Worm (Caenorhabditis elegans) whole organism, young adult: ENCODE measurements around the gene C39B5.5.

Experiments used
- B0336.3 ChIP-seq: fragments of 200-800 bp; sonication (Bioruptor generic); IDR thresholded peaks from 2 replicates; pipeline ENCODE4 v1.3.6; 2022; ENCODE audit warnings: missing genetic modification characterization, missing compliant biosample characterization
- C06A6.2 ChIP-seq: fragments of 200-800 bp; sonication (Bioruptor generic); conservative IDR thresholded peaks from 2 replicates; pipeline ENCODE4 v1.3.6; 2022; ENCODE audit warnings: missing genetic modification characterization, missing compliant biosample characterization
- D2030.7 ChIP-seq: fragments of 200-800 bp; sonication (Bioruptor generic); IDR thresholded peaks from 2 replicates; pipeline ENCODE4 v1.3.6; 2022; ENCODE audit warnings: missing genetic modification reagents, missing genetic modification characterization, missing compliant biosample characterization
- F33H1.4 ChIP-seq: fragments of 200-800 bp; sonication (Bioruptor generic); IDR thresholded peaks from 2 replicates; pipeline ENCODE4 v1.3.6; 2022; ENCODE audit warnings: missing genetic modification reagents, missing genetic modification characterization, missing compliant biosample characterization
- F52B5.7 ChIP-seq: sonication (generic microtip); optimal IDR thresholded peaks from 2 replicates; lab custom pipeline; 2016; ENCODE audit warnings: mild to moderate bottlenecking, missing genetic modification characterization, missing compliant biosample characterization
- F55B11.4 ChIP-seq: sonication (generic microtip); optimal IDR thresholded peaks from 2 replicates; lab custom pipeline; 2016; ENCODE audit warnings: missing compliant biosample characterization, missing genetic modification characterization, borderline replicate concordance; ENCODE audit not compliant: insufficient read depth
- F57A8.1 ChIP-seq: fragments of 200-800 bp; sonication (Bioruptor generic); optimal IDR thresholded peaks from 2 replicates; lab custom pipeline; 2018; ENCODE audit warnings: mild to moderate bottlenecking, missing genetic modification characterization, moderate library complexity, missing compliant biosample characterization
- K11D2.4 ChIP-seq: fragments of 200-800 bp; sonication (Bioruptor generic); IDR thresholded peaks from 2 replicates; pipeline ENCODE4 v1.3.6; 2022; ENCODE audit warnings: missing genetic modification reagents, missing genetic modification characterization, missing compliant biosample characterization
- K12H6.12 ChIP-seq: fragments of 200-800 bp; sonication (Bioruptor generic); optimal IDR thresholded peaks from 2 replicates; lab custom pipeline; 2018; ENCODE audit warnings: mild to moderate bottlenecking, missing genetic modification characterization, missing compliant biosample characterization
- Y56A3A.18 ChIP-seq: fragments of 200-800 bp; sonication (Bioruptor generic); IDR thresholded peaks from 2 replicates; pipeline ENCODE4 v1.3.6; 2022; ENCODE audit warnings: missing genetic modification reagents, missing genetic modification characterization, missing compliant biosample characterization
- Y95B8A.8 ChIP-seq: fragments of 200-800 bp; sonication (Bioruptor generic); IDR thresholded peaks from 2 replicates; pipeline ENCODE4 v1.3.6; 2022; ENCODE audit warnings: missing genetic modification reagents, missing genetic modification characterization, missing compliant biosample characterization
- ama-1 ChIP-seq, 3 experiments: fragments of 150-350 bp in 1 of 3; sonication (generic microtip) in 2 of 3; optimal IDR thresholded peaks; 2 replicates each; lab custom pipeline; 2014 to 2018; ENCODE audit warnings: missing biosample characterization in 2 of 3, missing genetic modification characterization in 2 of 3, missing genetic modification reagents in 2 of 3
- atf-7 ChIP-seq: sonication (generic microtip); optimal IDR thresholded peaks from 2 replicates; lab custom pipeline; 2017; ENCODE audit warnings: mild to moderate bottlenecking, missing genetic modification characterization, missing compliant biosample characterization
- attf-5 ChIP-seq: fragments of 200-800 bp; sonication (Bioruptor generic); optimal IDR thresholded peaks from 2 replicates; lab custom pipeline; 2018; ENCODE audit warnings: mild to moderate bottlenecking, missing genetic modification characterization, missing compliant biosample characterization
- attf-6 ChIP-seq: fragments of 200-800 bp; sonication (Bioruptor generic); IDR thresholded peaks from 2 replicates; pipeline ENCODE4 v1.3.6; 2022; ENCODE audit warnings: missing genetic modification reagents, missing genetic modification characterization, missing compliant biosample characterization
- bed-2 ChIP-seq: fragments of 200-800 bp; sonication (Bioruptor generic); IDR thresholded peaks from 2 replicates; pipeline ENCODE4 v1.3.6; 2022; ENCODE audit warnings: missing genetic modification reagents, missing genetic modification characterization, missing compliant biosample characterization
- cebp-1 ChIP-seq, 2 experiments: fragments of 200-800 bp in 1 of 2; sonication (Bioruptor generic) in 1 of 2; sonication (generic microtip) in 1 of 2; IDR thresholded peaks in 1 of 2; optimal IDR thresholded peaks in 1 of 2; 2 replicates each; pipeline versions ENCODE4 v1.3.6 to Lab custom; 2017 to 2022; ENCODE audit warnings: missing compliant biosample characterization in 2 of 2, missing genetic modification characterization in 2 of 2, mild to moderate bottlenecking in 1 of 2, missing genetic modification reagents in 1 of 2, moderate library complexity in 1 of 2
- cebp-2 ChIP-seq: fragments of 200-800 bp; sonication (Bioruptor generic); IDR thresholded peaks from 2 replicates; pipeline ENCODE4 v1.3.6; 2022; ENCODE audit warnings: missing genetic modification characterization, missing compliant biosample characterization
- chd-7 ChIP-seq: sonication (generic microtip); optimal IDR thresholded peaks from 2 replicates; lab custom pipeline; 2016; ENCODE audit warnings: mild to moderate bottlenecking, missing genetic modification characterization, moderate library complexity, missing compliant biosample characterization
- dox-1 ChIP-seq: fragments of 200-800 bp; sonication (Bioruptor generic); IDR thresholded peaks from 2 replicates; pipeline ENCODE4 v1.3.6; 2022; ENCODE audit warnings: missing genetic modification reagents, missing genetic modification characterization, missing compliant biosample characterization
- efl-1 ChIP-seq: fragments of 150-350 bp; optimal IDR thresholded peaks from 2 replicates; lab custom pipeline; 2014; ENCODE audit warnings: missing biosample characterization, missing genetic modification reagents, missing genetic modification characterization
- ets-4 ChIP-seq: fragments of 200-800 bp; sonication (Bioruptor generic); optimal IDR thresholded peaks from 2 replicates; lab custom pipeline; 2018; ENCODE audit warnings: mild to moderate bottlenecking, missing genetic modification characterization, missing compliant biosample characterization
- gei-17 ChIP-seq: fragments of 200-800 bp; sonication (Bioruptor generic); optimal IDR thresholded peaks from 2 replicates; lab custom pipeline; 2018; ENCODE audit warnings: mild to moderate bottlenecking, missing genetic modification characterization, missing compliant biosample characterization
- hmg-1.2 ChIP-seq: fragments of 200-800 bp; sonication (Bioruptor generic); IDR thresholded peaks from 2 replicates; pipeline ENCODE4 v1.3.6; 2022; ENCODE audit warnings: missing genetic modification reagents, missing genetic modification characterization, missing compliant biosample characterization
- hmg-20 ChIP-seq: fragments of 200-800 bp; sonication (Bioruptor generic); IDR thresholded peaks from 2 replicates; pipeline ENCODE4 v1.3.6; 2022; ENCODE audit warnings: missing genetic modification reagents, missing genetic modification characterization, missing compliant biosample characterization
- hsf-1 ChIP-seq: fragments of 200-800 bp; sonication (Bioruptor generic); IDR thresholded peaks from 2 replicates; pipeline ENCODE4 v1.3.6; 2022; ENCODE audit warnings: missing genetic modification reagents, missing genetic modification characterization, missing compliant biosample characterization
- lin-26 ChIP-seq: fragments of 200-800 bp; sonication (Bioruptor generic); IDR thresholded peaks from 2 replicates; pipeline ENCODE4 v1.3.6; 2022; ENCODE audit warnings: missing genetic modification reagents, missing genetic modification characterization, missing compliant biosample characterization
- lin-35 ChIP-seq, 3 experiments: fragments of 150-350 bp in 2 of 3; sonication (generic microtip) in 1 of 3; optimal IDR thresholded peaks; 2 replicates each; lab custom pipeline; 2014 to 2018; ENCODE audit warnings: missing biosample characterization in 3 of 3, missing genetic modification characterization in 3 of 3, missing genetic modification reagents in 3 of 3
- lin-54 ChIP-seq: fragments of 200-800 bp; sonication (Bioruptor generic); optimal IDR thresholded peaks from 2 replicates; lab custom pipeline; 2018; ENCODE audit warnings: mild to moderate bottlenecking, missing genetic modification characterization, missing compliant biosample characterization
- madf-10 ChIP-seq: sonication (generic microtip); optimal IDR thresholded peaks from 2 replicates; lab custom pipeline; 2016; ENCODE audit warnings: mild to moderate bottlenecking, missing genetic modification characterization, missing compliant biosample characterization
- madf-6 ChIP-seq: fragments of 200-800 bp; sonication (Bioruptor generic); IDR thresholded peaks from 2 replicates; pipeline ENCODE4 v1.3.6; 2022; ENCODE audit warnings: missing genetic modification reagents, missing genetic modification characterization, missing compliant biosample characterization
- madf-8 ChIP-seq: fragments of 200-800 bp; sonication (Bioruptor generic); conservative IDR thresholded peaks from 2 replicates; pipeline ENCODE4 v1.3.6; 2022; ENCODE audit warnings: missing genetic modification reagents, missing genetic modification characterization, missing compliant biosample characterization
- mes-4 ChIP-seq: sonication (generic microtip); optimal IDR thresholded peaks from 2 replicates; lab custom pipeline; 2016; ENCODE audit warnings: missing genotype, missing genetic modification characterization, missing compliant biosample characterization
- nfyb-1 ChIP-seq: fragments of 200-800 bp; sonication (Bioruptor generic); IDR thresholded peaks from 2 replicates; pipeline ENCODE4 v1.3.6; 2022; ENCODE audit warnings: missing genetic modification reagents, missing genetic modification characterization, missing compliant biosample characterization
- rpc-1 ChIP-seq, 2 experiments: fragments of 150-350 bp in 1 of 2; sonication (generic microtip) in 1 of 2; optimal IDR thresholded peaks; 2 replicates each; lab custom pipeline; 2014 to 2018; ENCODE audit warnings: missing biosample characterization in 1 of 2, missing genetic modification characterization in 1 of 2, missing genetic modification reagents in 1 of 2, missing genotype in 1 of 2
- sdz-38 ChIP-seq: sonication (generic microtip); optimal IDR thresholded peaks from 2 replicates; lab custom pipeline; 2016; ENCODE audit warnings: missing genotype, missing genetic modification characterization, missing compliant biosample characterization
- snpc-3.4 ChIP-seq: sonication (generic microtip); optimal IDR thresholded peaks from 2 replicates; lab custom pipeline; 2017; ENCODE audit warnings: missing genetic modification characterization, mild to moderate bottlenecking, missing compliant biosample characterization, antibody characterized with exemption, moderate library complexity, missing genotype, missing genetic modification reagents
- somi-1 ChIP-seq: fragments of 200-800 bp; sonication (Bioruptor generic); optimal IDR thresholded peaks from 2 replicates; lab custom pipeline; 2018; ENCODE audit warnings: mild to moderate bottlenecking, missing genetic modification characterization, missing compliant biosample characterization
- sptf-2 ChIP-seq: fragments of 200-800 bp; sonication (Bioruptor generic); optimal IDR thresholded peaks from 2 replicates; lab custom pipeline; 2018; ENCODE audit warnings: mild to moderate bottlenecking, missing genetic modification characterization, missing compliant biosample characterization
- tbp1 ChIP-seq: fragments of 200-800 bp; sonication (Bioruptor generic); optimal IDR thresholded peaks from 2 replicates; lab custom pipeline; 2018; ENCODE audit warnings: mild to moderate bottlenecking, missing genetic modification characterization, missing compliant biosample characterization
- zfh-2 ChIP-seq: fragments of 200-800 bp; sonication (Bioruptor generic); conservative IDR thresholded peaks from 2 replicates; pipeline ENCODE4 v1.3.6; 2022; ENCODE audit warnings: missing genetic modification reagents, missing genetic modification characterization, missing compliant biosample characterization
- ztf-18 ChIP-seq: sonication (generic microtip); optimal IDR thresholded peaks from 2 replicates; lab custom pipeline; 2016; ENCODE audit warnings: missing genotype, mild to moderate bottlenecking, missing genetic modification characterization, missing compliant biosample characterization
- ztf-22 ChIP-seq: fragments of 200-800 bp; sonication (Bioruptor generic); optimal IDR thresholded peaks from 2 replicates; lab custom pipeline; 2018; ENCODE audit warnings: mild to moderate bottlenecking, missing genetic modification characterization, moderate library complexity, missing compliant biosample characterization
- ztf-25 ChIP-seq: fragments of 200-800 bp; sonication (Bioruptor generic); IDR thresholded peaks from 2 replicates; pipeline ENCODE4 v1.3.6; 2022; ENCODE audit warnings: missing genetic modification reagents, missing genetic modification characterization, missing compliant biosample characterization
- ztf-26 ChIP-seq: sonication (generic microtip); optimal IDR thresholded peaks from 2 replicates; lab custom pipeline; 2017; ENCODE audit warnings: missing genetic modification characterization, missing compliant biosample characterization
- ztf-3 ChIP-seq: fragments of 200-800 bp; sonication (Bioruptor generic); optimal IDR thresholded peaks from 2 replicates; lab custom pipeline; 2018; ENCODE audit warnings: mild to moderate bottlenecking, missing genetic modification characterization, missing compliant biosample characterization

The C39B5.5 gene

ce11 chrIII:2171892-2172591, 35.9 kb upstream of the C39B5.5 start:
- TF ChIP-seq D2030.7 (GFP tag; lab: Robert Waterston, UW) (peak; percentile 84), snpc-3.4 (tag; lab: Kevin White, UChicago) (no peak), ztf-18 (peak; percentile 54), tbp1 (GFP tag; lab: Kevin White, UChicago) (peak; percentile 67), mes-4 (no peak), C06A6.2 (GFP tag; lab: Robert Waterston, UW) (peak; percentile 36), attf-6 (GFP tag; lab: Robert Waterston, UW) (no peak), atf-7 (peak; percentile 54), ztf-26 (tag; lab: Kevin White, UChicago) (peak; percentile 19), chd-7 (tag; lab: Kevin White, UChicago) (peak; percentile 47), ets-4 (GFP tag; lab: Kevin White, UChicago) (no peak), madf-8 (peak; percentile 80), zfh-2 (peak; percentile 96), hmg-1.2 (GFP tag; lab: Robert Waterston, UW) (peak; percentile 86), attf-5 (GFP tag; lab: Kevin White, UChicago) (peak; percentile 96), dox-1 (GFP tag; lab: Robert Waterston, UW) (peak; percentile 85), somi-1 (GFP tag; lab: Kevin White, UChicago) (peak; percentile 69), gei-17 (GFP tag; lab: Kevin White, UChicago) (peak; percentile 27), cebp-2 (GFP tag; lab: Robert Waterston, UW) (no peak), ztf-22 (GFP tag; lab: Kevin White, UChicago) (peak; percentile 63), B0336.3 (peak; percentile 91), Y95B8A.8 (0 out of 2 replicates have a peak, but pooled peaks have one; percentile 31), F57A8.1 (GFP tag; lab: Kevin White, UChicago) (no peak), madf-6 (GFP tag; lab: Robert Waterston, UW) (peak; percentile 91), hsf-1 (peak; percentile 55; the same call in 1 of the 2 replicates), K12H6.12 (tag; lab: Kevin White, UChicago) (peak; percentile 90), lin-26 (peak; percentile 73), F55B11.4 (tag; lab: Kevin White, UChicago) (no peak), sdz-38 (tag; lab: Kevin White, UChicago) (no peak), efl-1 (GFP tag; lab: Kevin White, UChicago) (peak; percentile 85), K11D2.4 (GFP tag; lab: Robert Waterston, UW) (peak; percentile 58; the same call in 1 of the 2 replicates), madf-10 (peak; percentile 52), lin-54 (GFP tag; lab: Kevin White, UChicago) (peak; percentile 61), ama-1 (optimal IDR thresholded peaks at IDR 0.05; lab: Kevin White, UChicago) (peak; percentile 95), ama-1 (GFP tag; optimal IDR thresholded peaks at IDR 0.05; lab: Kevin White, UChicago) (no peak), F52B5.7 (tag; lab: Kevin White, UChicago) (no peak), hmg-20 (GFP tag; lab: Robert Waterston, UW) (no peak), sptf-2 (GFP tag; lab: Kevin White, UChicago) (no peak), ztf-3 (peak; percentile 85), lin-35 (GFP tag; optimal IDR thresholded peaks at IDR 0.05; lab: Kevin White, UChicago) (no peak), F33H1.4 (GFP tag; lab: Robert Waterston, UW) (peak; percentile 50), rpc-1 (optimal IDR thresholded peaks at IDR 0.05; lab: Kevin White, UChicago) (no peak), rpc-1 (tag; optimal IDR thresholded peaks at IDR 0.05; lab: Kevin White, UChicago) (no peak), nfyb-1 (GFP tag; lab: Robert Waterston, UW) (peak; percentile 60; the same call in 1 of the 2 replicates), bed-2 (GFP tag; lab: Robert Waterston, UW) (no peak), cebp-1 (GFP tag; IDR thresholded peaks at IDR 0.05; lab: Robert Waterston, UW) (no peak), cebp-1 (tag; optimal IDR thresholded peaks at IDR 0.05; lab: Kevin White, UChicago) (peak; percentile 85), Y56A3A.18 (GFP tag; lab: Robert Waterston, UW) (peak; percentile 50; the same call in 1 of the 2 replicates), ztf-25 (no peak)
